Fruit fly (Drosophila melanogaster) whole organism, embryonic: ENCODE data around the gene CG17982.

ENCODE experiments used
- Atf6 ChIP-seq: fragments of 200-800 bp; sonication (Bioruptor generic); IDR thresholded peaks from 2 replicates; pipeline ENCODE4 v1.3.6; 2022; ENCODE audit warnings: missing biosample characterization, missing genetic modification characterization
- Bdp1 ChIP-seq: fragments of 200-800 bp; sonication (Bioruptor generic); optimal IDR thresholded peaks from 3 replicates; lab custom pipeline; 2016; ENCODE audit warnings: missing biosample characterization, missing genetic modification characterization
- CG10147 ChIP-seq: fragments of 200-800 bp; sonication (Bioruptor generic); optimal IDR thresholded peaks from 2 replicates; lab custom pipeline; 2019; ENCODE audit warnings: missing biosample characterization, mild to moderate bottlenecking, missing genetic modification characterization, moderate library complexity
- CG10267 ChIP-seq: fragments of 200-800 bp; sonication (Bioruptor generic); optimal IDR thresholded peaks from 2 replicates; lab custom pipeline; 2018; ENCODE audit warnings: missing biosample characterization, mild to moderate bottlenecking, missing genetic modification characterization, moderate library complexity
- CG10543 ChIP-seq: fragments of 200-800 bp; sonication (Bioruptor generic); optimal IDR thresholded peaks from 3 replicates; lab custom pipeline; 2017; ENCODE audit warnings: missing biosample characterization, mild to moderate bottlenecking, missing genetic modification characterization, moderate library complexity
- CG10565 ChIP-seq: fragments of 200-800 bp; sonication (Bioruptor generic); optimal IDR thresholded peaks from 3 replicates; lab custom pipeline; 2016; ENCODE audit warnings: missing biosample characterization, mild to moderate bottlenecking, missing genetic modification characterization
- CG13123 ChIP-seq: fragments of 200-800 bp; sonication (Bioruptor generic); optimal IDR thresholded peaks from 2 replicates; lab custom pipeline; 2016; ENCODE audit warnings: missing biosample characterization, missing genetic modification characterization
- CG13287 ChIP-seq: fragments of 200-800 bp; sonication (Bioruptor generic); IDR thresholded peaks from 2 replicates; pipeline ENCODE4 v1.3.6; 2022; ENCODE audit warnings: missing biosample characterization, missing genetic modification characterization; ENCODE audit not compliant: partially characterized antibody
- CG13775 ChIP-seq: fragments of 200-800 bp; sonication (Bioruptor generic); optimal IDR thresholded peaks from 3 replicates; lab custom pipeline; 2017; ENCODE audit warnings: missing biosample characterization, mild to moderate bottlenecking, missing genetic modification characterization
- CG13894 ChIP-seq: fragments of 200-800 bp; sonication (Bioruptor generic); optimal IDR thresholded peaks from 3 replicates; lab custom pipeline; 2018; ENCODE audit warnings: missing biosample characterization, mild to moderate bottlenecking, missing genetic modification characterization, moderate library complexity
- CG14860 ChIP-seq: fragments of 200-800 bp; sonication (Bioruptor generic); IDR thresholded peaks from 3 replicates; pipeline ENCODE4 v1.3.6; 2022; ENCODE audit warnings: missing biosample characterization, missing genetic modification characterization; ENCODE audit not compliant: partially characterized antibody
- CG16813 ChIP-seq: fragments of 200-800 bp; sonication (Bioruptor generic); IDR thresholded peaks from 3 replicates; pipeline ENCODE4 v1.3.6; 2022; ENCODE audit warnings: missing biosample characterization, missing genetic modification characterization; ENCODE audit not compliant: partially characterized antibody
- CG2678 ChIP-seq: fragments of 200-800 bp; sonication (Bioruptor generic); optimal IDR thresholded peaks from 3 replicates; lab custom pipeline; 2019; ENCODE audit warnings: missing biosample characterization, mild to moderate bottlenecking, missing genetic modification characterization, moderate library complexity
- CG31365 ChIP-seq: fragments of 200-800 bp; sonication (Bioruptor generic); optimal IDR thresholded peaks from 2 replicates; lab custom pipeline; 2018; ENCODE audit warnings: missing biosample characterization, mild to moderate bottlenecking, missing genetic modification characterization
- CG32532 ChIP-seq: fragments of 200-800 bp; sonication (Bioruptor generic); IDR thresholded peaks from 2 replicates; pipeline ENCODE4 v1.3.6; 2022; ENCODE audit warnings: missing biosample characterization, missing genetic modification characterization
- CG34376 ChIP-seq: fragments of 200-800 bp; sonication (Bioruptor generic); optimal IDR thresholded peaks from 2 replicates; lab custom pipeline; 2018; ENCODE audit warnings: missing biosample characterization, mild to moderate bottlenecking, missing genetic modification characterization
- CG5180 ChIP-seq: fragments of 200-800 bp; sonication (Bioruptor generic); optimal IDR thresholded peaks from 3 replicates; lab custom pipeline; 2017; ENCODE audit warnings: missing biosample characterization, missing genetic modification characterization, mild to moderate bottlenecking, moderate library complexity, missing genetic modification reagents
- CG6689 ChIP-seq: fragments of 200-800 bp; sonication (Bioruptor generic); IDR thresholded peaks from 2 replicates; pipeline ENCODE4 v1.3.6; 2022; ENCODE audit warnings: missing biosample characterization, missing genetic modification characterization
- CG6791 ChIP-seq: fragments of 200-800 bp; sonication (Bioruptor generic); IDR thresholded peaks from 3 replicates; pipeline ENCODE4 v1.3.6; 2022; ENCODE audit warnings: missing biosample characterization, missing genetic modification characterization; ENCODE audit not compliant: partially characterized antibody
- CG6854 ChIP-seq: fragments of 200-800 bp; sonication (Bioruptor generic); optimal IDR thresholded peaks from 3 replicates; lab custom pipeline; 2017; ENCODE audit warnings: missing biosample characterization, mild to moderate bottlenecking, missing genetic modification characterization
- CG8281 ChIP-seq: fragments of 200-800 bp; sonication (Bioruptor generic); optimal IDR thresholded peaks from 2 replicates; lab custom pipeline; 2018; ENCODE audit warnings: missing biosample characterization, mild to moderate bottlenecking, missing genetic modification characterization, moderate library complexity
- CG8944 ChIP-seq: fragments of 200-800 bp; sonication (Bioruptor generic); optimal IDR thresholded peaks from 3 replicates; lab custom pipeline; 2016; ENCODE audit warnings: missing biosample characterization, missing genetic modification characterization
- Dip3 ChIP-seq: fragments of 200-800 bp; sonication (Bioruptor generic); optimal IDR thresholded peaks from 3 replicates; lab custom pipeline; 2016; ENCODE audit warnings: missing biosample characterization, missing genetic modification characterization
- Doc3 ChIP-seq: fragments of 200-800 bp; sonication (Bioruptor generic); IDR thresholded peaks from 3 replicates; pipeline ENCODE4 v1.3.6; 2022; ENCODE audit warnings: missing biosample characterization, missing genetic modification characterization; ENCODE audit not compliant: partially characterized antibody
- Hey ChIP-seq: fragments of 200-800 bp; sonication (Bioruptor generic); optimal IDR thresholded peaks from 3 replicates; lab custom pipeline; 2018; ENCODE audit warnings: missing biosample characterization, mild to moderate bottlenecking, missing genetic modification characterization
- Opbp ChIP-seq: fragments of 200-800 bp; sonication (Bioruptor generic); IDR thresholded peaks from 3 replicates; pipeline ENCODE4 v1.3.6; 2022; ENCODE audit warnings: missing biosample characterization, missing genetic modification characterization; ENCODE audit not compliant: partially characterized antibody
- Side ChIP-seq: fragments of 200-800 bp; sonication (Bioruptor generic); optimal IDR thresholded peaks from 2 replicates; lab custom pipeline; 2016; ENCODE audit warnings: missing biosample characterization, missing genetic modification characterization
- Sry-β ChIP-seq: fragments of 200-800 bp; sonication (Bioruptor generic); optimal IDR thresholded peaks from 2 replicates; lab custom pipeline; 2018; ENCODE audit warnings: missing biosample characterization, mild to moderate bottlenecking, missing genetic modification characterization, moderate library complexity
- Xrp1 ChIP-seq: fragments of 200-800 bp; sonication (Bioruptor generic); IDR thresholded peaks from 2 replicates; pipeline ENCODE4 v1.3.6; 2022; ENCODE audit warnings: missing biosample characterization, missing genetic modification characterization
- amos ChIP-seq: fragments of 200-800 bp; sonication (Bioruptor generic); IDR thresholded peaks from 2 replicates; pipeline ENCODE4 v1.3.6; 2022; ENCODE audit warnings: missing biosample characterization, missing genetic modification characterization; ENCODE audit not compliant: partially characterized antibody
- disco-r ChIP-seq: fragments of 200-800 bp; sonication (Bioruptor generic); optimal IDR thresholded peaks from 2 replicates; lab custom pipeline; 2016; ENCODE audit warnings: missing biosample characterization, missing genetic modification characterization
- dmrt11E ChIP-seq: fragments of 200-800 bp; sonication (Bioruptor generic); optimal IDR thresholded peaks from 3 replicates; lab custom pipeline; 2018; ENCODE audit warnings: missing biosample characterization, mild to moderate bottlenecking, missing genetic modification characterization, moderate library complexity
- exex ChIP-seq: fragments of 200-800 bp; sonication (Bioruptor generic); optimal IDR thresholded peaks from 4 replicates; lab custom pipeline; 2018; ENCODE audit warnings: missing biosample characterization, mild to moderate bottlenecking, missing genetic modification characterization, moderate library complexity
- gcm2 ChIP-seq: fragments of 200-800 bp; sonication (Bioruptor generic); optimal IDR thresholded peaks from 2 replicates; lab custom pipeline; 2016; ENCODE audit warnings: missing biosample characterization, missing genetic modification characterization
- lab ChIP-seq: fragments of 200-800 bp; sonication (Bioruptor generic); optimal IDR thresholded peaks from 3 replicates; lab custom pipeline; 2017; ENCODE audit warnings: missing biosample characterization, missing genetic modification characterization, mild to moderate bottlenecking, moderate library complexity, missing genetic modification reagents
- mirr ChIP-seq: fragments of 200-800 bp; sonication (Bioruptor generic); optimal IDR thresholded peaks from 3 replicates; lab custom pipeline; 2018; ENCODE audit warnings: missing biosample characterization, mild to moderate bottlenecking, missing genetic modification characterization
- phol ChIP-seq: fragments of 200-800 bp; sonication (Bioruptor generic); optimal IDR thresholded peaks from 3 replicates; lab custom pipeline; 2018; ENCODE audit warnings: missing biosample characterization, mild to moderate bottlenecking, missing genetic modification characterization, moderate library complexity
- row ChIP-seq: fragments of 200-800 bp; sonication (Bioruptor generic); IDR thresholded peaks from 3 replicates; pipeline ENCODE4 v1.3.6; 2022; ENCODE audit warnings: missing biosample characterization, missing genetic modification characterization
- sens ChIP-seq: fragments of 200-800 bp; sonication (Bioruptor generic); peaks from one replicate; lab custom pipeline; 2016; ENCODE audit warnings: missing biosample characterization, missing genetic modification characterization
- stc ChIP-seq: fragments of 200-800 bp; sonication (Bioruptor generic); IDR thresholded peaks from 2 replicates; pipeline ENCODE4 v1.3.6; 2022; ENCODE audit warnings: missing biosample characterization, missing genetic modification characterization
- stwl ChIP-seq: fragments of 200-800 bp; sonication (Bioruptor generic); optimal IDR thresholded peaks from 3 replicates; lab custom pipeline; 2018; ENCODE audit warnings: missing biosample characterization, mild to moderate bottlenecking, missing genetic modification characterization, moderate library complexity
- sug ChIP-seq: fragments of 200-800 bp; optimal IDR thresholded peaks from 2 replicates; lab custom pipeline; 2019; ENCODE audit warnings: missing biosample characterization, mild to moderate bottlenecking, missing genetic modification characterization, moderate library complexity
- tio ChIP-seq: fragments of 200-800 bp; sonication (Bioruptor generic); optimal IDR thresholded peaks from 2 replicates; lab custom pipeline; 2017; ENCODE audit warnings: missing biosample characterization, missing genetic modification characterization, inconsistent platforms
- tll ChIP-seq, 2 experiments: fragments of 200-800 bp in 1 of 2; fragments of >200 bp in 1 of 2; sonication (Bioruptor generic) in 1 of 2; optimal IDR thresholded peaks; 2 replicates each; lab custom pipeline; 2017 to 2019; ENCODE audit warnings: missing biosample characterization in 2 of 2, missing genetic modification characterization in 2 of 2, mild to moderate bottlenecking in 1 of 2, moderate library complexity in 1 of 2
- usp ChIP-seq: fragments of >200 bp; optimal IDR thresholded peaks from 2 replicates; lab custom pipeline; 2017; ENCODE audit warnings: missing biosample characterization, missing genetic modification characterization
- zen ChIP-seq: fragments of 200-800 bp; sonication (Bioruptor generic); optimal IDR thresholded peaks from 3 replicates; lab custom pipeline; 2018; ENCODE audit warnings: missing biosample characterization, mild to moderate bottlenecking, missing genetic modification characterization, moderate library complexity

The CG17982 gene

DNA sequence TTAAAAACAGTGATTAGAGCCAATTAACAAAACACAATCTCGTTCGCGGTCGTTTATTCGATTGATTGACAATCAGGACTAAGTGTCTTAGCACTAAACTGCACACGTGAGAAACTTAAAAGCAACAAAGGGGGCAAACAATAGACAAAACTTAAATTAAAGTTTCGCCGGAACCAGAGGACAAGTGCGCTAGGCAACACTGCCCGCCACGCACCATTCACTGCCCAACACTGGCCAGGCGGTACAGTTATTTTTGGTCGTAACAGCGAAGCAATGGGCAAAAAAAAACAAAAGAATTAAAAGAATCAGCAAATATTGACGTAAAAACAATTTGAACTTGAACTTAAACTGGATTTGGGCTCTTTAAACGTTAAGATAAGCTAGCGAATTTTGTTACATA lies 6.3 kb downstream of the CG17982 start:
- no peak for TF ChIP-seq zen
- 0 out of 3 replicates have a peak, but pooled peaks have one; percentile 31 for TF ChIP-seq CG14860 (GFP tag; lab: Robert Waterston, UW)
- no peak for TF ChIP-seq CG13894
- no peak for TF ChIP-seq CG31365 (tag; lab: Kevin White, UChicago)
- TF ChIP-seq CG13287 = peak; percentile 45; the same call in 1 of the 2 replicates
- 0 out of 2 replicates have a peak, but pooled peaks have one; percentile 10 for TF ChIP-seq amos
- peak; percentile 45; the same call in 1 of the 3 replicates for TF ChIP-seq CG6791 (GFP tag; lab: Robert Waterston, UW)
- TF ChIP-seq CG16813 (GFP tag; lab: Robert Waterston, UW) = peak; percentile 17; the same call in 1 of the 3 replicates
- TF ChIP-seq CG10267 = peak; percentile 21
- 0 out of 3 replicates have a peak, but pooled peaks have one; percentile 26 for TF ChIP-seq Doc3 (GFP tag; lab: Robert Waterston, UW)
- peak; percentile 98 for TF ChIP-seq stwl (tag; lab: Kevin White, UChicago)
- TF ChIP-seq, all 482 proteins: peak for 8

DNA sequence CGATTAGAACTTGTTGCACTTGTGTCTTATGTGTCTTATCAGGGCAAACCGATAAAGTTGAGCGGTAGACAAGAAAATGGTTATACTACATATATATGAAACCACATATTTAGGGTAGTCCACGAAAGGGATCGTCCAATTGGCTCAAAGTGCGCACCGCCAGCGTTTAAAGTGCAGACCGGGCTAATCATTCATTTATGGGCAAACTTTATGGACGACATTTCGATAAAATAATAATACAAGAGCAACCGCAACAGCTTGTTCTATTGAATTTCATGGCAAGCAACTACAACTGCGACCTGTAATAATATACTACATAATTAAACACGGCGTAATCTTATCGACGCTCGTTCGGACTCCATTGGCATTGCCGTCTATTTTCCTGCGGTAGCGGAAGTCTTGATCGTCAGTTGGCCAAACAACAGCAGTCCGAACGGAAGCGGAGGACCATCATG lies 8.2 kb downstream of the CG17982 start, which contains the start of the genes cyr and CG2120:
Gene cyr, minus strand, starts transcription at position 294 of the 455 bp plus-strand sequence.
Gene CG2120, plus strand, starts transcription at position 405 of the 455 bp plus-strand sequence.
- TF ChIP-seq CG6854 (GFP tag; lab: Kevin White, UChicago) (no peak), CG32532 (no peak), lab (GFP tag; lab: Kevin White, UChicago) (peak; percentile 10), dmrt11E (no peak), phol (tag; lab: Kevin White, UChicago) (no peak), sens (GFP tag; lab: Kevin White, UChicago) (peak; percentile 13), exex (tag; lab: Kevin White, UChicago) (peak; percentile 74), gcm2 (GFP tag; lab: Kevin White, UChicago) (no peak), CG34376 (GFP tag; lab: Kevin White, UChicago) (peak; percentile 56), CG5180 (GFP tag; lab: Kevin White, UChicago) (no peak), amos (no peak), CG13894 (no peak), row (GFP tag; lab: Robert Waterston, UW) (no peak), sug (peak; percentile 68), CG10147 (GFP tag; lab: Kevin White, UChicago) (no peak), Hey (no peak), CG8944 (no peak), CG10543 (GFP tag; lab: Kevin White, UChicago) (peak; percentile 14), CG8281 (tag; lab: Kevin White, UChicago) (no peak), disco-r (GFP tag; lab: Kevin White, UChicago) (no peak), CG13775 (GFP tag; lab: Kevin White, UChicago) (no peak), mirr (GFP tag; lab: Kevin White, UChicago) (peak; percentile 17), Sry-β (no peak)

DNA sequence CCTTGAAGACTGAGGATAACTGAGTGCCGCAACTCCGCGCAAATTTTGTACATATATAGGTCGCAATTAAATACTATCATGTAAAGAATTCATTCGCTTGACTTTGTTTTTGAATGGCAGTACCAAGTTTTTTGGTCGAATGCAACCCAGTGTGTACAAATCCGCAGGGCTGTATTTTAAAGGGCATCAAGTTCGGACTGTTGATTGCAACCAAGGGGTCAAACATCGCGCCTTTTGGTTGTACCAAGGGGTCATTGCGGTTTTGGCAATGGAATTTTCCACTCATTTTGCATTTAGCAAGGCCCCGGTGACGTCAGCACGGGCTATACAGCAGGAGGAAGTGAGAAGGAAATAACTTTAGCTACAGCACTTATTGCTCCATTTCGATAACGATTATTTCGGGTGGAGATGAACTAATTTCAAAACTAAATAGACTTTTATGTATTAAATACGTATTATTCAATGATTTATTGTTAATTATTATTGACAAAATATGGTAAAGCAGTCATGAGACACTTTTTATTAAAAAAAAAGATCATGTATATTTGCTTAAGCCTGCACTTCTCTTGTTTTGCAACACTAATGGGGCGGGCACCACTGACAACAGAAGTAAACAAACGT lies 11.8 kb downstream of the CG17982 start, which contains the start of gene CG10958:
Gene CG10958, plus strand, starts transcription at position 593 of the 621 bp plus-strand sequence.
- no peak for TF ChIP-seq tio
- peak; percentile 19 for TF ChIP-seq Dip3
- no peak for TF ChIP-seq Bdp1 (GFP tag; lab: Kevin White, UChicago)
- peak; percentile 55 for TF ChIP-seq CG32532
- TF ChIP-seq CG13123 (GFP tag; lab: Kevin White, UChicago) = peak; percentile 21
- peak; percentile 70 for TF ChIP-seq Xrp1
- no peak for TF ChIP-seq Side (GFP tag; lab: Kevin White, UChicago)
- TF ChIP-seq Doc3 (GFP tag; lab: Robert Waterston, UW) = peak; percentile 14; the same call in 1 of the 3 replicates
- peak; percentile 58; the same call in 1 of the 2 replicates for TF ChIP-seq Atf6 (GFP tag; lab: Robert Waterston, UW)
- no peak for TF ChIP-seq Opbp (GFP tag; lab: Robert Waterston, UW)
- TF ChIP-seq CG6689 = peak; percentile 64; the same call in 1 of the 2 replicates
- no peak for TF ChIP-seq mirr (GFP tag; lab: Kevin White, UChicago)
- TF ChIP-seq CG10565 (GFP tag; lab: Kevin White, UChicago) = no peak
- peak in 1 of 2 experiments; percentile 3 for TF ChIP-seq tll (GFP tag; optimal IDR thresholded peaks at IDR 0.05; lab: Kevin White, UChicago)
- TF ChIP-seq stc (GFP tag; lab: Robert Waterston, UW) = no peak
- peak; percentile 62 for TF ChIP-seq CG2678 (tag; lab: Kevin White, UChicago)
- TF ChIP-seq usp (GFP tag; lab: Kevin White, UChicago) = no peak
